Worm (Caenorhabditis elegans) whole organism, L1 larva: ENCODE results near the gene dsl-1.
A peak's percentile ranks its signal among the peaks of the same experiment; 100 is the strongest.

Experiments
- C16A3.4 ChIP-seq: fragments of 150-350 bp; optimal IDR thresholded peaks from 2 replicates; lab custom pipeline; 2014; ENCODE audit warnings: missing biosample characterization, missing genetic modification characterization
- aha-1 ChIP-seq: fragments of 150-350 bp; optimal IDR thresholded peaks from 2 replicates; lab custom pipeline; 2014; ENCODE audit warnings: missing biosample characterization, missing genetic modification characterization
- ceh-8 ChIP-seq: fragments of 200-800 bp; sonication (Bioruptor generic); optimal IDR thresholded peaks from 2 replicates; lab custom pipeline; 2018; ENCODE audit warnings: mild to moderate bottlenecking, missing genetic modification characterization, moderate library complexity, missing compliant biosample characterization
- ceh-90 ChIP-seq: sonication (generic microtip); optimal IDR thresholded peaks from 2 replicates; lab custom pipeline; 2016; ENCODE audit warnings: missing genetic modification characterization, missing compliant biosample characterization
- dpl-1 ChIP-seq, 3 experiments: fragments of 150-350 bp in 2 of 3; sonication (generic microtip) in 1 of 3; optimal IDR thresholded peaks; 2 replicates each; lab custom pipeline; 2014 to 2017; ENCODE audit warnings: missing biosample characterization in 3 of 3, missing genetic modification characterization in 3 of 3, missing genetic modification reagents in 3 of 3
- efl-1 ChIP-seq, 4 experiments: fragments of 150-350 bp; optimal IDR thresholded peaks in 3 of 4; peaks in 1 of 4; 1 replicate in 1 of 4; 2 replicates in 3 of 4; lab custom pipeline; 2014; ENCODE audit warnings: missing biosample characterization in 2 of 4, missing genetic modification characterization in 2 of 4, missing genetic modification reagents in 2 of 4
- egl-13 ChIP-seq: sonication (generic microtip); optimal IDR thresholded peaks from 2 replicates; lab custom pipeline; 2016; ENCODE audit warnings: missing genotype, missing genetic modification reagents, missing genetic modification characterization, missing compliant biosample characterization
- elt-2 ChIP-seq: sonication (generic microtip); optimal IDR thresholded peaks from 2 replicates; lab custom pipeline; 2016; ENCODE audit warnings: missing genetic modification characterization, mild to moderate bottlenecking, inconsistent platforms, missing compliant biosample characterization, missing genetic modification reagents
- fkh-4 ChIP-seq: sonication (generic microtip); optimal IDR thresholded peaks from 2 replicates; lab custom pipeline; 2016; ENCODE audit warnings: missing compliant biosample characterization, missing genetic modification characterization, borderline replicate concordance
- grh-1 ChIP-seq: fragments of 200-800 bp; sonication (Bioruptor generic); IDR thresholded peaks from 2 replicates; pipeline ENCODE4 v1.3.6; 2022; ENCODE audit warnings: missing genetic modification reagents, missing genetic modification characterization, missing compliant biosample characterization
- hlh-17 ChIP-seq: fragments of 200-800 bp; sonication (Bioruptor generic); optimal IDR thresholded peaks from 2 replicates; lab custom pipeline; 2018; ENCODE audit warnings: missing genetic modification characterization, mild to moderate bottlenecking, missing compliant biosample characterization, moderate library complexity, borderline replicate concordance
- hlh-4 ChIP-seq: sonication (generic microtip); optimal IDR thresholded peaks from 2 replicates; lab custom pipeline; 2016; ENCODE audit warnings: mild to moderate bottlenecking, missing genetic modification characterization, missing compliant biosample characterization
- irx-1 ChIP-seq: sonication (generic microtip); optimal IDR thresholded peaks from 2 replicates; lab custom pipeline; 2016; ENCODE audit warnings: missing genetic modification characterization, missing compliant biosample characterization
- lin-13 ChIP-seq: fragments of 150-350 bp; optimal IDR thresholded peaks from 2 replicates; lab custom pipeline; 2014; ENCODE audit warnings: missing biosample characterization, missing genetic modification reagents, missing genetic modification characterization
- lin-39 ChIP-seq: fragments of 150-350 bp; optimal IDR thresholded peaks from 2 replicates; lab custom pipeline; 2014; ENCODE audit warnings: missing biosample characterization, missing genetic modification reagents, missing genetic modification characterization
- lir-3 ChIP-seq: sonication (generic microtip); optimal IDR thresholded peaks from 2 replicates; lab custom pipeline; 2016; ENCODE audit warnings: mild to moderate bottlenecking, missing genetic modification characterization, moderate library complexity, missing compliant biosample characterization; ENCODE audit not compliant: poor library complexity
- mdl-1 ChIP-seq, 2 experiments: fragments of 150-350 bp; optimal IDR thresholded peaks; 2 replicates each; lab custom pipeline; 2014 to 2017; ENCODE audit warnings: missing biosample characterization in 2 of 2, missing genetic modification characterization in 2 of 2, inconsistent platforms in 1 of 2
- mef-2 ChIP-seq: fragments of 150-350 bp; optimal IDR thresholded peaks from 2 replicates; lab custom pipeline; 2014; ENCODE audit warnings: missing biosample characterization, missing genetic modification characterization
- nhr-11 ChIP-seq: fragments of 150-350 bp; optimal IDR thresholded peaks from 2 replicates; lab custom pipeline; 2014; ENCODE audit warnings: missing biosample characterization, missing genetic modification characterization
- nhr-20 ChIP-seq: sonication (generic microtip); optimal IDR thresholded peaks from 2 replicates; lab custom pipeline; 2016; ENCODE audit warnings: mild to moderate bottlenecking, missing genetic modification characterization, missing compliant biosample characterization
- nhr-28 ChIP-seq: fragments of 150-350 bp; optimal IDR thresholded peaks from 2 replicates; lab custom pipeline; 2014; ENCODE audit warnings: missing biosample characterization, missing genetic modification characterization
- nhr-71 ChIP-seq: sonication (generic microtip); optimal IDR thresholded peaks from 2 replicates; lab custom pipeline; 2016; ENCODE audit warnings: mild to moderate bottlenecking, missing genetic modification characterization, moderate library complexity, missing compliant biosample characterization
- nhr-85 ChIP-seq: sonication (generic microtip); peaks from one replicate; lab custom pipeline; 2016; ENCODE audit warnings: missing genetic modification characterization, inconsistent platforms, missing compliant biosample characterization
- pqm-1 ChIP-seq: sonication (generic microtip); optimal IDR thresholded peaks from 3 replicates; lab custom pipeline; 2017; ENCODE audit warnings: missing biosample characterization, missing genetic modification characterization
- sox-4 ChIP-seq: sonication (generic microtip); optimal IDR thresholded peaks from 2 replicates; lab custom pipeline; 2016; ENCODE audit warnings: missing genetic modification characterization, missing compliant biosample characterization
- sptf-1 ChIP-seq: fragments of 150-350 bp; optimal IDR thresholded peaks from 2 replicates; lab custom pipeline; 2014; ENCODE audit warnings: missing biosample characterization, missing genetic modification characterization
- tbx-2 ChIP-seq: sonication (generic microtip); optimal IDR thresholded peaks from 2 replicates; lab custom pipeline; 2016; ENCODE audit warnings: missing genetic modification characterization, missing compliant biosample characterization
- unc-86 ChIP-seq: sonication (generic microtip); optimal IDR thresholded peaks from 2 replicates; lab custom pipeline; 2016; ENCODE audit warnings: missing genetic modification characterization, missing compliant biosample characterization
- zag-1 ChIP-seq: fragments of 150-350 bp; optimal IDR thresholded peaks from 2 replicates; lab custom pipeline; 2014; ENCODE audit warnings: missing biosample characterization, missing genetic modification characterization
- zip-4 ChIP-seq: fragments of 200-800 bp; sonication (Bioruptor generic); optimal IDR thresholded peaks from 2 replicates; lab custom pipeline; 2018; ENCODE audit warnings: mild to moderate bottlenecking, missing genetic modification characterization, moderate library complexity, missing compliant biosample characterization

Gene dsl-1

ce11 chrIV:1235785-1236184, 27.9 kb upstream of the dsl-1 start:
- no peak for TF ChIP-seq grh-1 (GFP tag; lab: Robert Waterston, UW)
- no peak for TF ChIP-seq dpl-1 (GFP tag; optimal IDR thresholded peaks at IDR 0.05; lab: Kevin White, UChicago)
- TF ChIP-seq mdl-1 (tag; optimal IDR thresholded peaks at IDR 0.05; lab: Kevin White, UChicago), result no peak
- TF ChIP-seq nhr-28 (tag; lab: Kevin White, UChicago), result no peak
- no peak for TF ChIP-seq mef-2
- TF ChIP-seq sox-4 (tag; lab: Kevin White, UChicago), result no peak
- TF ChIP-seq efl-1 (optimal IDR thresholded peaks at IDR 0.05; lab: Kevin White, UChicago), result no peak
- TF ChIP-seq efl-1 (GFP tag; optimal IDR thresholded peaks at IDR 0.05 in 1 of 2; lab: Kevin White, UChicago), result no peak
- no peak for TF ChIP-seq tbx-2
- TF ChIP-seq lin-13 (GFP tag; lab: Kevin White, UChicago), result no peak
- TF ChIP-seq sptf-1 (tag; lab: Kevin White, UChicago), result no peak
- TF ChIP-seq aha-1 (tag; lab: Kevin White, UChicago), result no peak
- TF ChIP-seq zip-4, result no peak
- TF ChIP-seq C16A3.4 (tag; lab: Kevin White, UChicago), result no peak
- TF ChIP-seq lir-3 (tag; lab: Kevin White, UChicago), result no peak
- no peak for TF ChIP-seq irx-1
- TF ChIP-seq, all 84 proteins: peak for 0

ce11 chrIV:1234780-1235179, 26.9 kb upstream of the dsl-1 start:
- TF ChIP-seq efl-1 (optimal IDR thresholded peaks at IDR 0.05; lab: Kevin White, UChicago) (no peak), efl-1 (GFP tag; optimal IDR thresholded peaks at IDR 0.05 in 1 of 2; lab: Kevin White, UChicago) (peak in 1 of 2 experiments; percentile 22), unc-86 (tag; lab: Kevin White, UChicago) (no peak)
- TF ChIP-seq, all 84 proteins: peak for 1

- peak; percentile 74 for TF ChIP-seq ceh-8
- TF ChIP-seq sox-4 (tag; lab: Kevin White, UChicago), result no peak
- no peak for TF ChIP-seq mdl-1 (tag; optimal IDR thresholded peaks at IDR 0.05; lab: Kevin White, UChicago)
- TF ChIP-seq irx-1, result no peak
- no peak for TF ChIP-seq zag-1
Observed at ce11 chrIV:1232419-1233145, 24.7 kb upstream of the dsl-1 start.

- TF ChIP-seq pqm-1 (tag; lab: Kevin White, UChicago), result no peak
- TF ChIP-seq lin-39 (tag; lab: Kevin White, UChicago), result no peak
- no peak for TF ChIP-seq nhr-71 (tag; lab: Kevin White, UChicago)
- TF ChIP-seq ceh-90 (tag; lab: Kevin White, UChicago), result no peak
- no peak for TF ChIP-seq fkh-4 (tag; lab: Kevin White, UChicago)
- TF ChIP-seq aha-1 (tag; lab: Kevin White, UChicago), result no peak
- TF ChIP-seq grh-1 (GFP tag; lab: Robert Waterston, UW), result no peak
- no peak for TF ChIP-seq hlh-4 (tag; lab: Kevin White, UChicago)
- TF ChIP-seq elt-2, result no peak
- TF ChIP-seq egl-13, result no peak
- no peak for TF ChIP-seq unc-86 (tag; lab: Kevin White, UChicago)
- no peak for TF ChIP-seq zag-1
- no peak for TF ChIP-seq nhr-85
- no peak for TF ChIP-seq mef-2
- TF ChIP-seq hlh-17, result no peak
- TF ChIP-seq nhr-11, result no peak
Observed at ce11 chrIV:1231589-1231988, 23.7 kb upstream of the dsl-1 start, which contains the start of gene W09G12.6. Gene W09G12.6 (plus strand): TSS chrIV:1231889.

- TF ChIP-seq zip-4, result no peak
- peak; percentile 29 for TF ChIP-seq nhr-20 (tag; lab: Kevin White, UChicago)
- TF ChIP-seq efl-1 (optimal IDR thresholded peaks at IDR 0.05; lab: Kevin White, UChicago), result no peak
- peak in 1 of 2 experiments; percentile 7 for TF ChIP-seq efl-1 (GFP tag; optimal IDR thresholded peaks at IDR 0.05 in 1 of 2; lab: Kevin White, UChicago)
- peak; percentile 91 for TF ChIP-seq elt-2
Observed at ce11 chrIV:1228675-1229130, 20.8 kb upstream of the dsl-1 start, which contains the start of gene W09G12.7. Gene W09G12.7 (plus strand): TSS chrIV:1229080.
